Fruit fly (Drosophila melanogaster): ENCODE results near the gene Kul.

The Kul gene

dm6 chr3R:29745056-29745455 is 19.4 kb downstream of the Kul start, which contains the start of the genes Wdr24 and IntS11 (continued):
- TF ChIP-seq CG17612 (GFP tag; IDR thresholded peaks at IDR 0.05) = peak; percentile 76; the same call in 1 of the 2 replicates
- no peak for TF ChIP-seq HLHmδ (GFP tag; optimal IDR thresholded peaks at IDR 0.05)
- no peak for TF ChIP-seq CG8478 (optimal IDR thresholded peaks at IDR 0.05)
- peak; percentile 71 for TF ChIP-seq CG7556 (GFP tag; optimal IDR thresholded peaks at IDR 0.05)
- no peak for TF ChIP-seq tio (GFP tag; optimal IDR thresholded peaks at IDR 0.05)
- peak; percentile 92 for TF ChIP-seq Elba2 (GFP tag; optimal IDR thresholded peaks at IDR 0.05)
- peak; percentile 86 for TF ChIP-seq Taf1 (GFP tag; IDR thresholded peaks at IDR 0.05)
- peak; percentile 70 for TF ChIP-seq Bteb2 (GFP tag; optimal IDR thresholded peaks at IDR 0.05)
- no peak for TF ChIP-seq CG1529 (GFP tag; optimal IDR thresholded peaks at IDR 0.05)
- TF ChIP-seq bab2 (GFP tag; optimal IDR thresholded peaks at IDR 0.05) = peak; percentile 79
- TF ChIP-seq bowl (GFP tag; IDR thresholded peaks at IDR 0.05) = 0 out of 2 replicates have a peak, but pooled peaks have one; percentile 34
- peak; percentile 73 for TF ChIP-seq CG13775 (GFP tag; optimal IDR thresholded peaks at IDR 0.05)
- TF ChIP-seq CG6791 (GFP tag; IDR thresholded peaks at IDR 0.05; ENCODE audit: partially characterized antibody) = no peak
- TF ChIP-seq NC2α (GFP tag; optimal IDR thresholded peaks at IDR 0.05) = no peak
- peak; percentile 69 for TF ChIP-seq wor (GFP tag; IDR thresholded peaks at IDR 0.05)
- peak; percentile 47 for TF ChIP-seq maf-S (GFP tag; optimal IDR thresholded peaks at IDR 0.05)
- TF ChIP-seq onecut (GFP tag; IDR thresholded peaks at IDR 0.05) = peak; percentile 23
- peak; percentile 83; the same call in 2 of the 3 replicates for TF ChIP-seq CG14050 (GFP tag; IDR thresholded peaks at IDR 0.05)
- TF ChIP-seq esg (GFP tag; conservative IDR thresholded peaks at IDR 0.05) = peak; percentile 91
- peak; percentile 89 for TF ChIP-seq sug (tag; optimal IDR thresholded peaks at IDR 0.05)
- TF ChIP-seq unc-4 (GFP tag; IDR thresholded peaks at IDR 0.05; ENCODE audit: partially characterized antibody) = peak; percentile 30; the same call in 1 of the 2 replicates
- TF ChIP-seq sna (GFP tag; IDR thresholded peaks at IDR 0.05; ENCODE audit: partially characterized antibody) = peak; percentile 24; the same call in 1 of the 2 replicates
- TF ChIP-seq CG17568 (GFP tag; optimal IDR thresholded peaks at IDR 0.05) = no peak
- TF ChIP-seq CG2712 (tag; optimal IDR thresholded peaks at IDR 0.05) = peak; percentile 81
- TF ChIP-seq Dbx (GFP tag; IDR thresholded peaks at IDR 0.05) = peak; percentile 96
- peak; percentile 65 to 82 for TF ChIP-seq dpn (GFP tag; optimal IDR thresholded peaks at IDR 0.05)
- TF ChIP-seq CG12236 (GFP tag; optimal IDR thresholded peaks at IDR 0.05) = no peak
- TF ChIP-seq MTF-1 (GFP tag; optimal IDR thresholded peaks at IDR 0.05; ENCODE audit: borderline replicate concordance) = no peak
- TF ChIP-seq CkIIα-i1 (GFP tag; IDR thresholded peaks at IDR 0.05) = no peak
- TF ChIP-seq caup (GFP tag; optimal IDR thresholded peaks at IDR 0.05; ENCODE audit: severe bottlenecking) = peak; percentile 79
- peak; percentile 80; the same call in 2 of the 3 replicates for TF ChIP-seq B-H1 (GFP tag; IDR thresholded peaks at IDR 0.05)
- TF ChIP-seq pzg (GFP tag; optimal IDR thresholded peaks at IDR 0.05) = peak; percentile 73
- TF ChIP-seq lilli (GFP tag; optimal IDR thresholded peaks at IDR 0.05) = peak; percentile 93
- TF ChIP-seq lbe (GFP tag; optimal IDR thresholded peaks at IDR 0.05) = peak; percentile 83
- TF ChIP-seq CG11398 (GFP tag; optimal IDR thresholded peaks at IDR 0.05) = no peak
- TF ChIP-seq luna (GFP tag; optimal IDR thresholded peaks at IDR 0.05) = peak; percentile 12
- no peak for TF ChIP-seq tap (tag; optimal IDR thresholded peaks at IDR 0.05)
- peak; percentile 79 for TF ChIP-seq CG17829 (tag; optimal IDR thresholded peaks at IDR 0.05)
- peak; percentile 70 to 72 for TF ChIP-seq bsh (GFP tag; optimal IDR thresholded peaks at IDR 0.05)
- TF ChIP-seq knrl (GFP tag; IDR thresholded peaks at IDR 0.05; ENCODE audit: partially characterized antibody) = no peak; the same call in 2 of the 3 replicates
- TF ChIP-seq gfzf (GFP tag; optimal IDR thresholded peaks at IDR 0.05) = peak; percentile 61
- no peak for TF ChIP-seq CG8089 (GFP tag; optimal IDR thresholded peaks at IDR 0.05)
- TF ChIP-seq CG10267 (tag; optimal IDR thresholded peaks at IDR 0.05) = peak; percentile 68
- TF ChIP-seq Ets97D (GFP tag; optimal IDR thresholded peaks at IDR 0.05) = peak; percentile 67
- TF ChIP-seq CG7357 (GFP tag; IDR thresholded peaks at IDR 0.05) = peak; percentile 81
- TF ChIP-seq Ptx1 (GFP tag; IDR thresholded peaks at IDR 0.05) = peak; percentile 98
- TF ChIP-seq mam (GFP tag; optimal IDR thresholded peaks at IDR 0.05) = peak; percentile 90
- TF ChIP-seq CG4282 (GFP tag; optimal IDR thresholded peaks at IDR 0.05) = peak; percentile 28
- peak; percentile 67 for TF ChIP-seq CG18262 (tag; optimal IDR thresholded peaks at IDR 0.05)
- no peak for TF ChIP-seq tna (GFP tag; IDR thresholded peaks at IDR 0.05; ENCODE audit: partially characterized antibody)
- peak; percentile 80 for TF ChIP-seq Max (GFP tag; optimal IDR thresholded peaks at IDR 0.05)

All from whole organism, embryonic.